Worm (Caenorhabditis elegans) whole organism, L4 larva: Measurements from ENCODE around the gene R12C12.6.
A peak's percentile ranks its signal among the peaks of the same experiment; 100 is the strongest.

Experiments used
- F49E8.2 ChIP-seq: sonication (generic microtip); optimal IDR thresholded peaks from 2 replicates; lab custom pipeline; 2016; ENCODE audit warnings: missing compliant biosample characterization, mild to moderate bottlenecking, missing genetic modification characterization, borderline replicate concordance
- T20F7.1 ChIP-seq: fragments of 200-800 bp; sonication (Bioruptor generic); optimal IDR thresholded peaks from 2 replicates; lab custom pipeline; 2018; ENCODE audit warnings: mild to moderate bottlenecking, missing genetic modification characterization, missing compliant biosample characterization
- Y75B8A.6 ChIP-seq: fragments of 200-800 bp; sonication (Bioruptor generic); IDR thresholded peaks from 2 replicates; pipeline ENCODE4 v1.3.6; 2022; ENCODE audit warnings: missing genetic modification reagents, missing genetic modification characterization, missing compliant biosample characterization
- ceh-82 ChIP-seq: sonication (generic microtip); optimal IDR thresholded peaks from 2 replicates; lab custom pipeline; 2017; ENCODE audit warnings: missing biosample characterization, missing genetic modification characterization
- daf-16 ChIP-seq, 3 experiments: sonication (generic microtip); optimal IDR thresholded peaks; 2 replicates each; lab custom pipeline; 2016 to 2017; ENCODE audit warnings: missing genetic modification characterization in 3 of 3, missing genetic modification reagents in 3 of 3, mild to moderate bottlenecking in 2 of 3, missing compliant biosample characterization in 2 of 3, missing biosample characterization in 1 of 3, moderate library complexity in 1 of 3
- dpl-1 ChIP-seq: fragments of 150-350 bp; optimal IDR thresholded peaks from 2 replicates; lab custom pipeline; 2014; ENCODE audit warnings: missing biosample characterization, missing genetic modification reagents, missing genetic modification characterization
- gei-8 ChIP-seq: fragments of 200-800 bp; sonication (Bioruptor generic); optimal IDR thresholded peaks from 2 replicates; lab custom pipeline; 2018; ENCODE audit warnings: mild to moderate bottlenecking, missing genetic modification characterization, missing compliant biosample characterization
- lim-7 ChIP-seq: fragments of 200-800 bp; sonication (Bioruptor generic); IDR thresholded peaks from 2 replicates; pipeline ENCODE4 v1.3.6; 2022; ENCODE audit warnings: missing genetic modification characterization, missing compliant biosample characterization
- mdl-1 ChIP-seq, 2 experiments: fragments of 150-350 bp in 1 of 2; sonication (generic microtip) in 1 of 2; optimal IDR thresholded peaks; 2 replicates each; lab custom pipeline; 2014 to 2017; ENCODE audit warnings: missing biosample characterization in 2 of 2, missing genetic modification characterization in 2 of 2
- nhr-11 ChIP-seq: fragments of 150-350 bp; optimal IDR thresholded peaks from 2 replicates; lab custom pipeline; 2014; ENCODE audit warnings: missing biosample characterization, missing genetic modification characterization
- nhr-237 ChIP-seq: sonication (generic microtip); optimal IDR thresholded peaks from 2 replicates; lab custom pipeline; 2017; ENCODE audit warnings: missing biosample characterization, missing genetic modification characterization
- nhr-25 ChIP-seq: sonication (generic microtip); optimal IDR thresholded peaks from 2 replicates; lab custom pipeline; 2017; ENCODE audit warnings: missing genetic modification characterization, mild to moderate bottlenecking, missing compliant biosample characterization, antibody characterized with exemption, moderate library complexity, borderline replicate concordance; ENCODE audit not compliant: insufficient read depth
- skn-1 ChIP-seq: fragments of 150-350 bp; optimal IDR thresholded peaks from 2 replicates; lab custom pipeline; 2014; ENCODE audit warnings: missing biosample characterization, missing genetic modification characterization
- ztf-11 ChIP-seq: fragments of 150-350 bp; optimal IDR thresholded peaks from 2 replicates; lab custom pipeline; 2014; ENCODE audit warnings: missing biosample characterization, missing genetic modification characterization

DNA sequence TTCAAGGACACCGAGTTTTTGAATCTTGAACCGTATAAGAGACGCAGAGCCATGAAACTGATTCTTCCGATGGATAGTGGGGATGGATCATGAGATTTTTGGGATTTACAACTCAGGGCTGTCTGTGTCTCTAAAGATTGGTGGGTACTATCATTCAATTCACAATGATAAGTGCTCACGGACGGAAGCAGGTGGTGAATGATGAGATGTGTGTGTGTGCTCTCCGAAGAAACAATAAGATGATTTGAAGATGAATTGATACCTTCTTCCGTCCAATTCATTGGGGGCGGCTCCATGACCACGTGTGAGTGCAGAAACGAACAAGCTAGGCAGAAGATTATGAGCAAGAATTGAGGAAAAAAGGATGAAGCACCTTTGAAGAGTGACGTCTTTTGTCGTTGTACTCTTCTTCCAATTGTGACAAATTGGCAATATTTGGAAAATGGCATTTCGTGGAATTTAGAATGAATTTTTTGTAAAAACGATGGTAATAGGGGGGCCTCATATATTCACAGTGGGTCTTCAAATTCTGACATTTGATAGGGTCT is 19.0 kb downstream of the R12C12.6 start:
- TF ChIP-seq ceh-82 (tag; lab: Kevin White, UChicago) (no peak), nhr-25 (tag; lab: Kevin White, UChicago) (no peak), Y75B8A.6 (GFP tag; lab: Robert Waterston, UW) (no peak), nhr-237 (tag; lab: Kevin White, UChicago) (no peak), skn-1 (no peak), T20F7.1 (GFP tag; lab: Kevin White, UChicago) (no peak), gei-8 (GFP tag; lab: Kevin White, UChicago) (no peak), ztf-11 (tag; lab: Kevin White, UChicago) (no peak), lim-7 (GFP tag; lab: Robert Waterston, UW) (no peak), F49E8.2 (tag; lab: Kevin White, UChicago) (no peak), daf-16 (GFP tag; optimal IDR thresholded peaks at IDR 0.05; lab: Kevin White, UChicago) (no peak), daf-16 (tag; optimal IDR thresholded peaks at IDR 0.05; lab: Kevin White, UChicago) (no peak), nhr-11 (tag; lab: Kevin White, UChicago) (peak; percentile 71), mdl-1 (tag; optimal IDR thresholded peaks at IDR 0.05; lab: Kevin White, UChicago) (no peak), dpl-1 (GFP tag; lab: Kevin White, UChicago) (no peak)
